Fruit fly (Drosophila melanogaster) Kc167 (cell line): ENCODE data around the gene CG12206.

Experiments used
- insv ChIP-seq: fragments of >200 bp; optimal IDR thresholded peaks from 3 replicates; lab custom pipeline; 2018; ENCODE audit warnings: missing external identifiers
- psq ChIP-seq: fragments of >200 bp; optimal IDR thresholded peaks from 2 replicates; lab custom pipeline; 2017; ENCODE audit warnings: missing external identifiers
- ttk ChIP-seq: sonication (Bioruptor generic); optimal IDR thresholded peaks from 2 replicates; lab custom pipeline; 2017; ENCODE audit warnings: missing external identifiers

DNA sequence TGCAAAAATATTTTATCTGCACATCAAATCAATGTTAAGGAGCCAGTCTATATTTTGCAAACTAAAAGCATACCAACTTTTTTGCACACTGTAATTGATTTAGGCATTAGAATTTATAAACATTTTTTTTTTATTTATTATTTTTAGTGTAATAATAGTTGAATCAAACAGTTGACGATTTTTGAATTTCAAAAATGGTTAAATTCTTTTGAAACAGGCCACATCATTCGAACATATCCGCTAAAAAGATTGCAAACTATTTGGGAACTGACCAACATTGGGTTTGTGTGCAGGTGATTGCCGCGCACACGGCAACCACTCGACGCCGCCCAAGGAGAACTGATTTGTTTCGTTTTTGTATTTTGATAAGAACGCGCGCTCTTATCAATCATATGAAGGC lies 29.5 kb downstream of the CG12206 start:
- no peak for TF ChIP-seq insv
- TF ChIP-seq psq (lab: Kevin White, UChicago), result no peak
- no peak for TF ChIP-seq ttk (lab: Kevin White, UChicago)
